Fruit fly (Drosophila melanogaster) whole organism, embryonic: ENCODE measurements around the gene Gr98d.

Experiments
- Atf3 ChIP-seq: fragments of 200-800 bp; sonication (Bioruptor generic); optimal IDR thresholded peaks from 3 replicates; lab custom pipeline; 2016; ENCODE audit warnings: missing biosample characterization, missing genetic modification characterization
- CG10321 ChIP-seq: fragments of 200-800 bp; sonication (Bioruptor generic); IDR thresholded peaks from 2 replicates; pipeline ENCODE4 v1.3.6; 2022; ENCODE audit warnings: missing biosample characterization, missing genetic modification characterization
- CG12236 ChIP-seq: fragments of 200-800 bp; sonication (Bioruptor generic); optimal IDR thresholded peaks from 2 replicates; lab custom pipeline; 2016; ENCODE audit warnings: missing biosample characterization, missing genetic modification characterization
- CG14860 ChIP-seq: fragments of 200-800 bp; sonication (Bioruptor generic); IDR thresholded peaks from 3 replicates; pipeline ENCODE4 v1.3.6; 2022; ENCODE audit warnings: missing biosample characterization, missing genetic modification characterization; ENCODE audit not compliant: partially characterized antibody
- CG1602 ChIP-seq: fragments of 200-800 bp; sonication (Bioruptor generic); optimal IDR thresholded peaks from 3 replicates; lab custom pipeline; 2016; ENCODE audit warnings: missing biosample characterization, missing genetic modification characterization
- CG16863 ChIP-seq: fragments of 200-800 bp; sonication (Bioruptor generic); optimal IDR thresholded peaks from 3 replicates; lab custom pipeline; 2016; ENCODE audit warnings: missing biosample characterization, missing genetic modification characterization
- CG18476 ChIP-seq: fragments of 200-800 bp; sonication (Bioruptor generic); optimal IDR thresholded peaks from 2 replicates; lab custom pipeline; 2016; ENCODE audit warnings: missing biosample characterization, mild to moderate bottlenecking, missing genetic modification characterization
- CG2116 ChIP-seq: fragments of 200-800 bp; sonication (Bioruptor generic); optimal IDR thresholded peaks from 3 replicates; lab custom pipeline; 2018; ENCODE audit warnings: missing biosample characterization, mild to moderate bottlenecking, missing genetic modification characterization
- CG31388 ChIP-seq: fragments of 200-800 bp; sonication (Bioruptor generic); optimal IDR thresholded peaks from 2 replicates; lab custom pipeline; 2016; ENCODE audit warnings: missing biosample characterization, missing genetic modification characterization
- CG31441 ChIP-seq: fragments of 200-800 bp; sonication (Bioruptor generic); IDR thresholded peaks from 2 replicates; pipeline ENCODE4 v1.3.6; 2022; ENCODE audit warnings: missing biosample characterization, missing genetic modification characterization
- CG42726 ChIP-seq: fragments of 200-800 bp; sonication (Bioruptor generic); IDR thresholded peaks from 2 replicates; pipeline ENCODE4 v1.3.6; 2022; ENCODE audit warnings: missing biosample characterization, missing genetic modification characterization; ENCODE audit not compliant: partially characterized antibody
- CG4424 ChIP-seq: fragments of 200-800 bp; sonication (Bioruptor generic); optimal IDR thresholded peaks from 3 replicates; lab custom pipeline; 2016; ENCODE audit warnings: missing biosample characterization, missing genetic modification characterization
- CG4617 ChIP-seq: fragments of 200-800 bp; sonication (Bioruptor generic); optimal IDR thresholded peaks from 3 replicates; lab custom pipeline; 2016; ENCODE audit warnings: missing biosample characterization, missing genetic modification characterization, borderline replicate concordance
- CG5953 ChIP-seq: fragments of 200-800 bp; sonication (Bioruptor generic); IDR thresholded peaks from 2 replicates; pipeline ENCODE4 v1.3.6; 2022; ENCODE audit warnings: missing biosample characterization, missing genetic modification characterization
- CG7357 ChIP-seq: fragments of 200-800 bp; sonication (Bioruptor generic); IDR thresholded peaks from 3 replicates; pipeline ENCODE4 v1.3.6; 2022; ENCODE audit warnings: missing biosample characterization, missing genetic modification characterization
- CG7963 ChIP-seq: fragments of 200-800 bp; sonication (Bioruptor generic); IDR thresholded peaks from 3 replicates; pipeline ENCODE4 v1.3.6; 2022; ENCODE audit warnings: missing biosample characterization, missing genetic modification characterization; ENCODE audit not compliant: partially characterized antibody
- CG9797 ChIP-seq: fragments of 200-800 bp; sonication (Bioruptor generic); optimal IDR thresholded peaks from 3 replicates; lab custom pipeline; 2018; ENCODE audit warnings: missing biosample characterization, mild to moderate bottlenecking, missing genetic modification characterization
- Dip2 ChIP-seq: fragments of 200-800 bp; sonication (Bioruptor generic); IDR thresholded peaks from 2 replicates; pipeline ENCODE4 v1.3.6; 2022; ENCODE audit warnings: missing biosample characterization, missing genetic modification characterization
- Dll ChIP-seq: fragments of 200-800 bp; sonication (Bioruptor generic); IDR thresholded peaks from 4 replicates; pipeline ENCODE4 v1.3.6; 2022; ENCODE audit warnings: missing biosample characterization, missing genetic modification characterization; ENCODE audit not compliant: partially characterized antibody
- H15 ChIP-seq: fragments of 200-800 bp; sonication (Bioruptor generic); IDR thresholded peaks from 3 replicates; pipeline ENCODE4 v1.3.6; 2022; ENCODE audit warnings: missing biosample characterization, missing genetic modification characterization
- Lhr ChIP-seq: fragments of 200-800 bp; sonication (Bioruptor generic); optimal IDR thresholded peaks from 3 replicates; lab custom pipeline; 2017; ENCODE audit warnings: mild to moderate bottlenecking, missing biosample characterization, missing genetic modification reagents, missing genetic modification characterization
- Mes4 ChIP-seq: fragments of 200-800 bp; sonication (Bioruptor generic); optimal IDR thresholded peaks from 2 replicates; lab custom pipeline; 2016; ENCODE audit warnings: missing biosample characterization, missing genetic modification characterization
- Nf-YA ChIP-seq: fragments of 200-800 bp; sonication (Bioruptor generic); IDR thresholded peaks from 2 replicates; pipeline ENCODE4 v1.3.6; 2022; ENCODE audit warnings: missing biosample characterization, missing genetic modification characterization
- Oaz ChIP-seq: fragments of 200-800 bp; sonication (Bioruptor generic); IDR thresholded peaks from 2 replicates; pipeline ENCODE4 v1.3.6; 2022; ENCODE audit warnings: missing biosample characterization, missing genetic modification characterization
- PHDP ChIP-seq: fragments of 200-800 bp; sonication (Bioruptor generic); optimal IDR thresholded peaks from 3 replicates; lab custom pipeline; 2018; ENCODE audit warnings: missing biosample characterization, mild to moderate bottlenecking, missing genetic modification characterization, moderate library complexity
- Rfx ChIP-seq: fragments of 200-800 bp; sonication (Bioruptor generic); IDR thresholded peaks from 2 replicates; pipeline ENCODE4 v1.3.6; 2022; ENCODE audit warnings: missing biosample characterization, missing genetic modification characterization
- Scr ChIP-seq: fragments of 200-800 bp; sonication (Bioruptor generic); IDR thresholded peaks from 2 replicates; pipeline ENCODE4 v1.3.6; 2022; ENCODE audit warnings: missing biosample characterization, missing genetic modification characterization; ENCODE audit not compliant: partially characterized antibody
- Spps ChIP-seq: fragments of 200-800 bp; sonication (Bioruptor generic); optimal IDR thresholded peaks from 2 replicates; lab custom pipeline; 2018; ENCODE audit warnings: missing biosample characterization, mild to moderate bottlenecking, missing genetic modification characterization
- Sry-β ChIP-seq: fragments of 200-800 bp; sonication (Bioruptor generic); optimal IDR thresholded peaks from 2 replicates; lab custom pipeline; 2018; ENCODE audit warnings: missing biosample characterization, mild to moderate bottlenecking, missing genetic modification characterization, moderate library complexity
- Xrp1 ChIP-seq: fragments of 200-800 bp; sonication (Bioruptor generic); IDR thresholded peaks from 2 replicates; pipeline ENCODE4 v1.3.6; 2022; ENCODE audit warnings: missing biosample characterization, missing genetic modification characterization
- ab ChIP-seq: fragments of 200-800 bp; sonication (Bioruptor generic); optimal IDR thresholded peaks from 2 replicates; lab custom pipeline; 2016; ENCODE audit warnings: missing biosample characterization, missing genetic modification characterization
- ato ChIP-seq: fragments of 200-800 bp; sonication (Bioruptor generic); IDR thresholded peaks from 2 replicates; pipeline ENCODE4 v1.3.6; 2022; ENCODE audit warnings: missing biosample characterization, missing genetic modification characterization; ENCODE audit not compliant: partially characterized antibody
- caup ChIP-seq: fragments of 200-800 bp; sonication (Bioruptor generic); optimal IDR thresholded peaks from 3 replicates; lab custom pipeline; 2017; ENCODE audit warnings: missing biosample characterization, mild to moderate bottlenecking, missing genetic modification characterization, moderate library complexity; ENCODE audit not compliant: severe bottlenecking
- ci ChIP-seq: fragments of 200-800 bp; sonication (Bioruptor generic); IDR thresholded peaks from 3 replicates; pipeline ENCODE4 v1.3.6; 2022; ENCODE audit warnings: missing biosample characterization, missing genetic modification characterization
- danr ChIP-seq: fragments of 200-800 bp; sonication (Bioruptor generic); IDR thresholded peaks from 2 replicates; pipeline ENCODE4 v1.3.6; 2022; ENCODE audit warnings: missing biosample characterization, missing genetic modification characterization
- dati ChIP-seq: fragments of 200-800 bp; sonication (Bioruptor generic); IDR thresholded peaks from 2 replicates; pipeline ENCODE4 v1.3.6; 2022; ENCODE audit warnings: missing biosample characterization, missing genetic modification characterization
- dpn ChIP-seq, 2 experiments: fragments of 200-800 bp; sonication (Bioruptor generic); optimal IDR thresholded peaks; 3 replicates each; lab custom pipeline; 2016; ENCODE audit warnings: missing biosample characterization in 2 of 2, missing genetic modification characterization in 2 of 2
- eyg ChIP-seq: fragments of 200-800 bp; sonication (Bioruptor generic); optimal IDR thresholded peaks from 3 replicates; lab custom pipeline; 2016; ENCODE audit warnings: missing biosample characterization, missing genetic modification characterization
- ftz-f1 ChIP-seq: fragments of 200-800 bp; sonication (Bioruptor generic); optimal IDR thresholded peaks from 2 replicates; lab custom pipeline; 2016; ENCODE audit warnings: missing biosample characterization, missing genetic modification characterization
- gfzf ChIP-seq: fragments of 200-800 bp; sonication (Bioruptor generic); optimal IDR thresholded peaks from 2 replicates; lab custom pipeline; 2016; ENCODE audit warnings: missing biosample characterization, mild to moderate bottlenecking, missing genetic modification characterization, moderate library complexity
- h ChIP-seq: fragments of >200 bp; optimal IDR thresholded peaks from 2 replicates; lab custom pipeline; 2017
- ham ChIP-seq: fragments of 200-800 bp; sonication (Bioruptor generic); IDR thresholded peaks from 2 replicates; pipeline ENCODE4 v1.3.6; 2022; ENCODE audit warnings: missing biosample characterization, missing genetic modification characterization
- hkb ChIP-seq, 2 experiments: fragments of 200-800 bp in 1 of 2; fragments of >200 bp in 1 of 2; sonication (Bioruptor generic) in 1 of 2; IDR thresholded peaks in 1 of 2; optimal IDR thresholded peaks in 1 of 2; 2 replicates each; pipeline versions ENCODE4 v1.3.6 to Lab custom; 2017 to 2022; ENCODE audit warnings: missing biosample characterization in 1 of 2, missing genetic modification characterization in 1 of 2
- ind ChIP-seq: fragments of 200-800 bp; sonication (Bioruptor generic); optimal IDR thresholded peaks from 3 replicates; lab custom pipeline; 2016; ENCODE audit warnings: missing biosample characterization, missing genetic modification characterization
- mirr ChIP-seq: fragments of 200-800 bp; sonication (Bioruptor generic); optimal IDR thresholded peaks from 3 replicates; lab custom pipeline; 2018; ENCODE audit warnings: missing biosample characterization, mild to moderate bottlenecking, missing genetic modification characterization
- oc ChIP-seq: fragments of 200-800 bp; sonication (Bioruptor generic); optimal IDR thresholded peaks from 2 replicates; lab custom pipeline; 2018; ENCODE audit warnings: missing biosample characterization, mild to moderate bottlenecking, missing genetic modification characterization, moderate library complexity
- pzg ChIP-seq: fragments of 200-800 bp; sonication (Bioruptor generic); optimal IDR thresholded peaks from 3 replicates; lab custom pipeline; 2018; ENCODE audit warnings: missing biosample characterization, mild to moderate bottlenecking, missing genetic modification characterization, moderate library complexity
- sc ChIP-seq, 3 experiments: fragments of >200 bp in 2 of 3; fragments of 200-800 bp in 1 of 3; sonication (Bioruptor generic) in 1 of 3; optimal IDR thresholded peaks; 2 replicates in 2 of 3; 3 replicates in 1 of 3; lab custom pipeline; 2017; ENCODE audit warnings: mild to moderate bottlenecking in 1 of 3, missing biosample characterization in 1 of 3, missing genetic modification characterization in 1 of 3, missing genetic modification reagents in 1 of 3
- shn ChIP-seq: fragments of 200-800 bp; sonication (Bioruptor generic); optimal IDR thresholded peaks from 3 replicates; lab custom pipeline; 2016; ENCODE audit warnings: missing biosample characterization, missing genetic modification characterization
- zen ChIP-seq: fragments of 200-800 bp; sonication (Bioruptor generic); optimal IDR thresholded peaks from 3 replicates; lab custom pipeline; 2018; ENCODE audit warnings: missing biosample characterization, mild to moderate bottlenecking, missing genetic modification characterization, moderate library complexity

Gr98d gene

DNA sequence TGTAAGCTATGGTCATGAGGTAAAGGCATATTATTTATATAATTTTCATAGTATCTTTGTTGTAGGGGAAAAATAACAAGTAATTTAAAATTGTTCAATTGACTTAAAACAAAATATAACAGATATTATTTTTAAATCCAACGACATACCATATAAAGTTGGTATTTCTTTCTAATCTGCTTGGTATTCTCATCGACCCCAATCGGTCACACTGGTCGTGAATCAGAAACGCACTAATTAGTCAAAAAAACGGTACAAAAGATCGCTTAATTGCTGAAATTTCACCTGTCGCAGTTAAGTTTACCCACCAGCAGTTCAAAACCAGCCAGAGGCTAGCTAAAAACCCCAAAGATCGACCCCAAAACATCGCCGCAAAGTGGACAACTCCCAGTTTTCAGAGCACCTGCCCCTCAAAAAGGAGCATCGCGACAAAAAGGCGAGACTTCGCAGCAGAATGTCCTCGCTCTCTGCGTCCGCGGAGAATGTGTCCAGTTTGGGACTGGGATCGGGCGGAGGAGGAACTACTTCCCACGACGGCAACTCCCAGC lies 36.9 kb downstream of the Gr98d start, which contains the start of gene pins (continued):
- no peak for TF ChIP-seq PHDP (tag; lab: Kevin White, UChicago)
- peak; percentile 36 for TF ChIP-seq pzg (GFP tag; lab: Kevin White, UChicago)
- TF ChIP-seq Dip2 = no peak
- TF ChIP-seq Oaz (GFP tag; lab: Robert Waterston, UW) = no peak
- no peak for TF ChIP-seq CG1602
- TF ChIP-seq Lhr (GFP tag; lab: Kevin White, UChicago) = no peak
- no peak for TF ChIP-seq ftz-f1 (GFP tag; lab: Kevin White, UChicago)
- no peak for TF ChIP-seq CG2116 (GFP tag; lab: Kevin White, UChicago)
- TF ChIP-seq ind = no peak
- no peak for TF ChIP-seq mirr (GFP tag; lab: Kevin White, UChicago)
- TF ChIP-seq oc (tag; lab: Kevin White, UChicago) = no peak
- TF ChIP-seq sc (optimal IDR thresholded peaks at IDR 0.05; lab: Kevin White, UChicago) = no peak
- TF ChIP-seq sc (GFP tag; optimal IDR thresholded peaks at IDR 0.05; lab: Kevin White, UChicago) = no peak
- 0 out of 3 replicates have a peak, but pooled peaks have one; percentile 36 for TF ChIP-seq CG7963 (GFP tag; lab: Robert Waterston, UW)
- no peak for TF ChIP-seq CG31388 (GFP tag; lab: Kevin White, UChicago)
- TF ChIP-seq CG9797 = peak; percentile 28
- TF ChIP-seq CG10321 (GFP tag; lab: Robert Waterston, UW) = no peak
- TF ChIP-seq hkb (optimal IDR thresholded peaks at IDR 0.05; lab: Kevin White, UChicago) = no peak
- TF ChIP-seq hkb (GFP tag; IDR thresholded peaks at IDR 0.05; lab: Robert Waterston, UW) = no peak
- no peak for TF ChIP-seq CG42726 (GFP tag; lab: Robert Waterston, UW)
- TF ChIP-seq CG18476 (GFP tag; lab: Kevin White, UChicago) = no peak
- no peak for TF ChIP-seq Mes4 (GFP tag; lab: Kevin White, UChicago)
- no peak for TF ChIP-seq ato (GFP tag; lab: Robert Waterston, UW)
- TF ChIP-seq CG5953 (GFP tag; lab: Robert Waterston, UW) = no peak
- no peak for TF ChIP-seq ci (GFP tag; lab: Robert Waterston, UW)
- no peak for TF ChIP-seq Xrp1
- no peak for TF ChIP-seq h
- TF ChIP-seq caup = no peak
- peak; percentile 16; the same call in 1 of the 2 replicates for TF ChIP-seq Scr (GFP tag; lab: Robert Waterston, UW)
- no peak for TF ChIP-seq Sry-β (GFP tag; lab: Kevin White, UChicago)
- no peak for TF ChIP-seq danr (GFP tag; lab: Robert Waterston, UW)
- peak; percentile 66 for TF ChIP-seq CG4617 (GFP tag; lab: Kevin White, UChicago)
- TF ChIP-seq Spps = no peak
- no peak for TF ChIP-seq zen (tag; lab: Kevin White, UChicago)
- no peak for TF ChIP-seq Atf3 (GFP tag; lab: Kevin White, UChicago)
- TF ChIP-seq Rfx (GFP tag; lab: Robert Waterston, UW) = no peak
- TF ChIP-seq Dll (GFP tag; lab: Robert Waterston, UW) = 0 out of 4 replicates have a peak, but pooled peaks have one; percentile 42
- TF ChIP-seq dpn (GFP tag; optimal IDR thresholded peaks at IDR 0.05; lab: Kevin White, UChicago) = no peak
- no peak for TF ChIP-seq H15 (GFP tag; lab: Robert Waterston, UW)
- no peak for TF ChIP-seq Nf-YA (GFP tag; lab: Robert Waterston, UW)
- no peak for TF ChIP-seq CG12236 (GFP tag; lab: Kevin White, UChicago)
- TF ChIP-seq gfzf (GFP tag; lab: Kevin White, UChicago) = peak; percentile 67
- 0 out of 3 replicates have a peak, but pooled peaks have one; percentile 7 for TF ChIP-seq CG14860
- TF ChIP-seq eyg = no peak
- TF ChIP-seq CG16863 (GFP tag; lab: Kevin White, UChicago) = no peak
- TF ChIP-seq shn (GFP tag; lab: Kevin White, UChicago) = no peak
- TF ChIP-seq dati (GFP tag; lab: Robert Waterston, UW) = no peak
- no peak for TF ChIP-seq ham (GFP tag; lab: Robert Waterston, UW)
- no peak for TF ChIP-seq CG31441 (GFP tag; lab: Robert Waterston, UW)
- TF ChIP-seq CG7357 (GFP tag; lab: Robert Waterston, UW) = no peak
- TF ChIP-seq CG4424 (GFP tag; lab: Kevin White, UChicago) = no peak
- TF ChIP-seq ab = no peak
